Worm (Caenorhabditis elegans) whole organism, young adult: Measurements from ENCODE around the gene T23B7.3.

Source experiments
- B0035.1 ChIP-seq: sonication (generic microtip); optimal IDR thresholded peaks from 2 replicates; lab custom pipeline; 2016; ENCODE audit warnings: missing genetic modification characterization, mild to moderate bottlenecking, missing compliant biosample characterization, missing genotype, missing genetic modification reagents
- B0336.3 ChIP-seq: fragments of 200-800 bp; sonication (Bioruptor generic); IDR thresholded peaks from 2 replicates; pipeline ENCODE4 v1.3.6; 2022; ENCODE audit warnings: missing genetic modification characterization, missing compliant biosample characterization
- C06A6.2 ChIP-seq: fragments of 200-800 bp; sonication (Bioruptor generic); conservative IDR thresholded peaks from 2 replicates; pipeline ENCODE4 v1.3.6; 2022; ENCODE audit warnings: missing genetic modification characterization, missing compliant biosample characterization
- F33H1.4 ChIP-seq: fragments of 200-800 bp; sonication (Bioruptor generic); IDR thresholded peaks from 2 replicates; pipeline ENCODE4 v1.3.6; 2022; ENCODE audit warnings: missing genetic modification reagents, missing genetic modification characterization, missing compliant biosample characterization
- F52B5.7 ChIP-seq: sonication (generic microtip); optimal IDR thresholded peaks from 2 replicates; lab custom pipeline; 2016; ENCODE audit warnings: mild to moderate bottlenecking, missing genetic modification characterization, missing compliant biosample characterization
- T07F8.4 ChIP-seq: sonication (generic microtip); optimal IDR thresholded peaks from 2 replicates; lab custom pipeline; 2016; ENCODE audit warnings: mild to moderate bottlenecking, missing genetic modification characterization, moderate library complexity, missing compliant biosample characterization
- Y53F4B.3 ChIP-seq: fragments of 200-800 bp; sonication (Bioruptor generic); IDR thresholded peaks from 2 replicates; pipeline ENCODE4 v1.3.6; 2022; ENCODE audit warnings: missing genetic modification reagents, missing genetic modification characterization, missing compliant biosample characterization
- Y53G8AR.9 ChIP-seq: fragments of 200-800 bp; sonication (Bioruptor generic); conservative IDR thresholded peaks from 2 replicates; pipeline ENCODE4 v1.3.6; 2022; ENCODE audit warnings: missing genetic modification reagents, missing genetic modification characterization, missing compliant biosample characterization
- Y67H2A.10 ChIP-seq: fragments of 200-800 bp; sonication (Bioruptor generic); conservative IDR thresholded peaks from 2 replicates; pipeline ENCODE4 v1.3.6; 2022; ENCODE audit warnings: missing genetic modification reagents, missing genetic modification characterization, missing compliant biosample characterization
- Y79H2A.3 ChIP-seq: fragments of 200-800 bp; sonication (Bioruptor generic); conservative IDR thresholded peaks from 2 replicates; pipeline ENCODE4 v1.3.6; 2022; ENCODE audit warnings: missing genetic modification reagents, missing genetic modification characterization, missing compliant biosample characterization
- Y95B8A.8 ChIP-seq: fragments of 200-800 bp; sonication (Bioruptor generic); IDR thresholded peaks from 2 replicates; pipeline ENCODE4 v1.3.6; 2022; ENCODE audit warnings: missing genetic modification reagents, missing genetic modification characterization, missing compliant biosample characterization
- akir-1 ChIP-seq: fragments of 200-800 bp; sonication (Bioruptor generic); optimal IDR thresholded peaks from 2 replicates; lab custom pipeline; 2018; ENCODE audit warnings: mild to moderate bottlenecking, missing genetic modification characterization, moderate library complexity, missing compliant biosample characterization
- atf-7 ChIP-seq: sonication (generic microtip); optimal IDR thresholded peaks from 2 replicates; lab custom pipeline; 2017; ENCODE audit warnings: mild to moderate bottlenecking, missing genetic modification characterization, missing compliant biosample characterization
- bed-2 ChIP-seq: fragments of 200-800 bp; sonication (Bioruptor generic); IDR thresholded peaks from 2 replicates; pipeline ENCODE4 v1.3.6; 2022; ENCODE audit warnings: missing genetic modification reagents, missing genetic modification characterization, missing compliant biosample characterization
- ccch-3 ChIP-seq: fragments of 200-800 bp; sonication (Bioruptor generic); optimal IDR thresholded peaks from 2 replicates; lab custom pipeline; 2018; ENCODE audit warnings: mild to moderate bottlenecking, missing genetic modification characterization, missing compliant biosample characterization
- ceh-27 ChIP-seq: fragments of 200-800 bp; sonication (Bioruptor generic); optimal IDR thresholded peaks from 2 replicates; lab custom pipeline; 2018; ENCODE audit warnings: mild to moderate bottlenecking, missing genetic modification characterization, moderate library complexity, missing compliant biosample characterization
- ceh-40 ChIP-seq: fragments of 200-800 bp; sonication (Bioruptor generic); IDR thresholded peaks from 2 replicates; pipeline ENCODE4 v1.3.6; 2022; ENCODE audit warnings: missing genetic modification characterization, missing compliant biosample characterization
- ceh-58 ChIP-seq: fragments of 200-800 bp; sonication (Bioruptor generic); IDR thresholded peaks from 2 replicates; pipeline ENCODE4 v1.3.6; 2022; ENCODE audit warnings: missing genetic modification characterization, missing compliant biosample characterization
- die-1 ChIP-seq: sonication (generic microtip); optimal IDR thresholded peaks from 2 replicates; lab custom pipeline; 2016; ENCODE audit warnings: missing genotype, mild to moderate bottlenecking, missing genetic modification characterization, missing compliant biosample characterization
- dpl-1 ChIP-seq: fragments of 150-350 bp; optimal IDR thresholded peaks from 2 replicates; lab custom pipeline; 2014; ENCODE audit warnings: missing biosample characterization, missing genetic modification reagents, missing genetic modification characterization
- egrh-3 ChIP-seq: fragments of 200-800 bp; sonication (Bioruptor generic); IDR thresholded peaks from 2 replicates; pipeline ENCODE4 v1.3.6; 2022; ENCODE audit warnings: missing genetic modification reagents, missing genetic modification characterization, missing compliant biosample characterization
- ekl-4 ChIP-seq: fragments of 200-800 bp; sonication (Bioruptor generic); IDR thresholded peaks from 2 replicates; pipeline ENCODE4 v1.3.6; 2022; ENCODE audit warnings: missing genetic modification reagents, missing genetic modification characterization, missing compliant biosample characterization
- fkh-3 ChIP-seq: sonication (generic microtip); optimal IDR thresholded peaks from 2 replicates; lab custom pipeline; 2016; ENCODE audit warnings: mild to moderate bottlenecking, missing genetic modification characterization, missing compliant biosample characterization
- hlh-12 ChIP-seq: sonication (generic microtip); optimal IDR thresholded peaks from 2 replicates; lab custom pipeline; 2016; ENCODE audit warnings: missing genetic modification characterization, missing compliant biosample characterization
- hmg-1.2 ChIP-seq: fragments of 200-800 bp; sonication (Bioruptor generic); IDR thresholded peaks from 2 replicates; pipeline ENCODE4 v1.3.6; 2022; ENCODE audit warnings: missing genetic modification reagents, missing genetic modification characterization, missing compliant biosample characterization
- hrde-1 ChIP-seq: sonication (generic microtip); optimal IDR thresholded peaks from 2 replicates; lab custom pipeline; 2016; ENCODE audit warnings: missing genetic modification characterization, mild to moderate bottlenecking, missing compliant biosample characterization, moderate library complexity, missing genotype, missing genetic modification reagents, borderline replicate concordance
- hsf-1 ChIP-seq: fragments of 200-800 bp; sonication (Bioruptor generic); IDR thresholded peaks from 2 replicates; pipeline ENCODE4 v1.3.6; 2022; ENCODE audit warnings: missing genetic modification reagents, missing genetic modification characterization, missing compliant biosample characterization
- let-526 ChIP-seq: fragments of 200-800 bp; sonication (Bioruptor generic); IDR thresholded peaks from 2 replicates; pipeline ENCODE4 v1.3.6; 2022; ENCODE audit warnings: missing genetic modification reagents, missing genetic modification characterization, missing compliant biosample characterization
- let-607 ChIP-seq, 2 experiments: fragments of 200-800 bp in 1 of 2; sonication (Bioruptor generic) in 1 of 2; sonication (generic microtip) in 1 of 2; optimal IDR thresholded peaks; 2 replicates each; lab custom pipeline; 2016 to 2018; ENCODE audit warnings: mild to moderate bottlenecking in 2 of 2, missing compliant biosample characterization in 2 of 2, missing genetic modification characterization in 2 of 2, moderate library complexity in 2 of 2, missing genotype in 1 of 2
- lin-26 ChIP-seq: fragments of 200-800 bp; sonication (Bioruptor generic); IDR thresholded peaks from 2 replicates; pipeline ENCODE4 v1.3.6; 2022; ENCODE audit warnings: missing genetic modification reagents, missing genetic modification characterization, missing compliant biosample characterization
- madf-8 ChIP-seq: fragments of 200-800 bp; sonication (Bioruptor generic); conservative IDR thresholded peaks from 2 replicates; pipeline ENCODE4 v1.3.6; 2022; ENCODE audit warnings: missing genetic modification reagents, missing genetic modification characterization, missing compliant biosample characterization
- nhr-120 ChIP-seq: fragments of 200-800 bp; sonication (Bioruptor generic); IDR thresholded peaks from 2 replicates; pipeline ENCODE4 v1.3.6; 2022; ENCODE audit warnings: missing genetic modification characterization, missing compliant biosample characterization
- nhr-179 ChIP-seq: sonication (generic microtip); optimal IDR thresholded peaks from 2 replicates; lab custom pipeline; 2016; ENCODE audit warnings: mild to moderate bottlenecking, missing genetic modification characterization, missing compliant biosample characterization
- nhr-80 ChIP-seq: sonication (generic microtip); optimal IDR thresholded peaks from 2 replicates; lab custom pipeline; 2016; ENCODE audit warnings: missing genetic modification characterization, missing compliant biosample characterization
- rcor-1 ChIP-seq: fragments of 200-800 bp; sonication (Bioruptor generic); IDR thresholded peaks from 2 replicates; pipeline ENCODE4 v1.3.6; 2022; ENCODE audit warnings: missing genetic modification reagents, missing genetic modification characterization, missing compliant biosample characterization
- snpc-1.3 ChIP-seq: sonication (generic microtip); optimal IDR thresholded peaks from 2 replicates; lab custom pipeline; 2017; ENCODE audit warnings: missing genetic modification characterization, mild to moderate bottlenecking, missing compliant biosample characterization, antibody characterized with exemption, moderate library complexity, missing genotype, missing genetic modification reagents; ENCODE audit not compliant: insufficient read depth
- snpc-4 ChIP-seq, 5 experiments: fragments of 150-350 bp in 1 of 5; sonication (generic microtip) in 4 of 5; optimal IDR thresholded peaks; 2 replicates each; lab custom pipeline; 2014 to 2018; ENCODE audit warnings: missing genetic modification characterization in 5 of 5, missing biosample characterization in 3 of 5, antibody characterized with exemption in 2 of 5, mild to moderate bottlenecking in 2 of 5, missing compliant biosample characterization in 2 of 5, missing genotype in 2 of 5, moderate library complexity in 2 of 5, missing genetic modification reagents in 1 of 5
- tbp1 ChIP-seq: fragments of 200-800 bp; sonication (Bioruptor generic); optimal IDR thresholded peaks from 2 replicates; lab custom pipeline; 2018; ENCODE audit warnings: mild to moderate bottlenecking, missing genetic modification characterization, missing compliant biosample characterization
- zfh-2 ChIP-seq: fragments of 200-800 bp; sonication (Bioruptor generic); conservative IDR thresholded peaks from 2 replicates; pipeline ENCODE4 v1.3.6; 2022; ENCODE audit warnings: missing genetic modification reagents, missing genetic modification characterization, missing compliant biosample characterization
- zim-3 ChIP-seq: sonication (generic microtip); optimal IDR thresholded peaks from 2 replicates; lab custom pipeline; 2017; ENCODE audit warnings: mild to moderate bottlenecking, missing genetic modification characterization, moderate library complexity, missing compliant biosample characterization
- ztf-22 ChIP-seq: fragments of 200-800 bp; sonication (Bioruptor generic); optimal IDR thresholded peaks from 2 replicates; lab custom pipeline; 2018; ENCODE audit warnings: mild to moderate bottlenecking, missing genetic modification characterization, moderate library complexity, missing compliant biosample characterization
- ztf-25 ChIP-seq: fragments of 200-800 bp; sonication (Bioruptor generic); IDR thresholded peaks from 2 replicates; pipeline ENCODE4 v1.3.6; 2022; ENCODE audit warnings: missing genetic modification reagents, missing genetic modification characterization, missing compliant biosample characterization
- ztf-28 ChIP-seq: fragments of 200-800 bp; sonication (Bioruptor generic); IDR thresholded peaks from 2 replicates; pipeline ENCODE4 v1.3.6; 2022; ENCODE audit warnings: missing genetic modification reagents, missing genetic modification characterization, missing compliant biosample characterization

Gene T23B7.3

DNA sequence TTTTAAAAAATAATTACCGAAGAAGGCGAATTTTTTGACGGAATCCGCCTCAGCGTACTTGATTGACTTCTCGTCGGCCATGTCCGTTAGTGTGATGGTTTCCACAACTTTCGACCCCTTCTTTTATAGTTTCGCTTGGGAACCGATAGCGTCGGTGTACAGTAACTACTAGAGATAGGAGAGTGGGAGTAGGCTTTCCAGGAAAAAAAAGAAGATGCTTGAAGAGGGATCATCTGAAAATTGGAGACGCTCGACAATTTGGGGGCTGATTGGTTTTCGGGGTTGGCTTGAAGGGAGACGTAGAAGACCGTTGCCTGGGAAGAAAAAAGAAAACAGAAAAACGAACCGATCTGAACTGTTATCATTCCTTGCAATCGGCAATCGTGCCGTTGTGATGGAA lies 20.7 kb downstream of the T23B7.3 start, which contains the start of gene col-20:
col-20 (minus strand) TSS at position 101 of the 400 bp plus-strand sequence.
- no peak for TF ChIP-seq let-607 (tag; optimal IDR thresholded peaks at IDR 0.05; lab: Kevin White, UChicago)
- TF ChIP-seq fkh-3 (tag; lab: Kevin White, UChicago), result no peak
- no peak for TF ChIP-seq zim-3
- no peak for TF ChIP-seq ccch-3
- TF ChIP-seq akir-1 (GFP tag; lab: Kevin White, UChicago), result no peak
- TF ChIP-seq B0336.3, result no peak
- TF ChIP-seq ceh-40, result no peak
- TF ChIP-seq let-526, result no peak
- TF ChIP-seq Y95B8A.8, result no peak
- TF ChIP-seq hrde-1 (tag; lab: Kevin White, UChicago), result no peak
- no peak for TF ChIP-seq C06A6.2 (GFP tag; lab: Robert Waterston, UW)
- TF ChIP-seq hmg-1.2 (GFP tag; lab: Robert Waterston, UW), result no peak

DNA sequence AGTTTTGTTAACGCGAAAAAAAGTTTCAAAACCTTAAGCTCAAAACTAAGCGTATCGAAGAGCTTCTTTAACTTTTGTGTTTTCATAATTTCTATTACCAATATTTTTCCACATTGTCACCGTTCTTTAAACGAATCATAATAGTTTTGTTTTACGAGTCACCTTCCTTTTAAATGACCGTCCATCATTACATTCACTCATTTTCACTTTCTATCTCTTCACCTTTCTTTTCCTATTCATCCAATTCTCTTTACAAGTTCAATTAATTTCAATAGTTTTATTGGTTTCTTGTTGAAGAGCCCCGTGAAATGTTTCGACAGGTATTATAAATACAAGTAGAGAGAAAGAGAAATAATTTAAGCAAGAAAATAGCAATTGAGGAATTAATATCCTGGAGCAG lies 21.8 kb downstream of the T23B7.3 start:
- TF ChIP-seq tbp1 (GFP tag; lab: Kevin White, UChicago), result no peak
- no peak for TF ChIP-seq hlh-12 (tag; lab: Kevin White, UChicago)
- no peak for TF ChIP-seq snpc-1.3 (tag; lab: Kevin White, UChicago)
- TF ChIP-seq Y53G8AR.9 (GFP tag; lab: Robert Waterston, UW), result no peak
- TF ChIP-seq die-1, result no peak
- TF ChIP-seq B0035.1 (tag; lab: Kevin White, UChicago), result no peak
- TF ChIP-seq egrh-3, result no peak
- TF ChIP-seq Y53F4B.3 (GFP tag; lab: Robert Waterston, UW), result no peak
- no peak for TF ChIP-seq ztf-22 (GFP tag; lab: Kevin White, UChicago)
- TF ChIP-seq rcor-1 (GFP tag; lab: Robert Waterston, UW), result no peak
- no peak for TF ChIP-seq Y67H2A.10
- no peak for TF ChIP-seq zfh-2 (GFP tag; lab: Robert Waterston, UW)
- TF ChIP-seq ekl-4, result no peak
- TF ChIP-seq ceh-58 (GFP tag; lab: Robert Waterston, UW), result no peak
- TF ChIP-seq, all 124 proteins: peak for 0

DNA sequence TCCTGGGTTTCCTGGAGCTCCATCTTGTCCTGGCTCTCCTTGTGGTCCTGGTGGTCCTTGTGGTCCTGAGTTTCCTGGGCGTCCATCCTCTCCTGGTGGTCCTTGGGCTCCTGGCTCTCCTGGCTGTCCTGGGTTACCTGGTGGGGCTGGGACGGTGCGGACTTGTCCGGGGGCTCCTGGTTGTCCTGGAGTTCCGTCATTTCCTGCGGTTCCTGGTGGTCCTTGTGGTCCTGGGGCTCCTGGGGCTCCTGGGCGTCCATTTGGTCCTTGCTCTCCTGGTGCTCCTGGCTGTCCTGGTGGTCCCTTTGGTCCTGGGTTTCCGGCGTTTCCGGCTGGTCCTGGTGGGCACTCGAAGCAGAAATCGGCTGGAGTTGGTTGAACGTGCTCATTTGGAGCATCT lies 22.4 kb downstream of the T23B7.3 start:
- TF ChIP-seq egrh-3, result peak; percentile 92
- 0 out of 2 replicates have a peak, but pooled peaks have one; percentile 52 for TF ChIP-seq ztf-25 (GFP tag; lab: Robert Waterston, UW)
- TF ChIP-seq lin-26 (GFP tag; lab: Robert Waterston, UW), result peak; percentile 37; the same call in 1 of the 2 replicates
- peak; percentile 86 for TF ChIP-seq zfh-2 (GFP tag; lab: Robert Waterston, UW)

DNA sequence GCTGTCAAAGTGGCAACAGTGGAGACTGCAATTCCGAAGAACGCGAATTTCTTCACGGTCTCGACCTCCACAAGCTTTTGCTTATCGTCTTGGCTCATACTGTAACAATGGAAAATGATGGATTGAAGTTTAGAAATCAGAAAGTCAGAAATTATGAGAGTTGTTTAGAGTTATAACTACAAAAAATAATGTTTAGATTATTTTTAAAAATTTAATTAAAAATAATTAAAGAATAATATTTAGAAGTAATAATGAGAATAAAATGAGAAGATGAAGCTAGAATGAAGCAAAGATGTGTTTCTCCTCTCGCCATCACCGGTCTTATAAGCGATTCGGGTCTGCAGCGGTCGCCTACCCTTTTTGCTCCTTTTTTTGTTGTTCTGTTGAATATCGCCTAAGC lies 23.0 kb downstream of the T23B7.3 start, which contains the start of gene col-73:
col-73 (minus strand) TSS at position 101 of the 400 bp plus-strand sequence.
- TF ChIP-seq hsf-1 (GFP tag; lab: Robert Waterston, UW) (no peak), F33H1.4 (no peak), T07F8.4 (tag; lab: Kevin White, UChicago) (no peak), ztf-28 (no peak), ceh-27 (no peak), nhr-120 (GFP tag; lab: Robert Waterston, UW) (no peak), hlh-12 (tag; lab: Kevin White, UChicago) (no peak), B0035.1 (tag; lab: Kevin White, UChicago) (no peak), F52B5.7 (tag; lab: Kevin White, UChicago) (no peak), snpc-4 (GFP tag; optimal IDR thresholded peaks at IDR 0.05; lab: Kevin White, UChicago) (no peak), snpc-4 (tag; optimal IDR thresholded peaks at IDR 0.05; lab: Kevin White, UChicago) (no peak), bed-2 (no peak), nhr-179 (tag; lab: Kevin White, UChicago) (no peak), atf-7 (tag; lab: Kevin White, UChicago) (no peak), Y79H2A.3 (GFP tag; lab: Robert Waterston, UW) (no peak), madf-8 (no peak), dpl-1 (no peak), lin-26 (GFP tag; lab: Robert Waterston, UW) (no peak), nhr-80 (tag; lab: Kevin White, UChicago) (no peak), hrde-1 (tag; lab: Kevin White, UChicago) (no peak)
